Worm (Caenorhabditis elegans) whole organism, L1 larva: Measurements from ENCODE around the gene lipl-7.

Experiments used
- dpl-1 ChIP-seq, 3 experiments: fragments of 150-350 bp in 2 of 3; sonication (generic microtip) in 1 of 3; optimal IDR thresholded peaks; 2 replicates each; lab custom pipeline; 2014 to 2017; ENCODE audit warnings: missing biosample characterization in 3 of 3, missing genetic modification characterization in 3 of 3, missing genetic modification reagents in 3 of 3
- isw-1 ChIP-seq: fragments of 200-800 bp; sonication (Bioruptor generic); IDR thresholded peaks from 2 replicates; pipeline ENCODE4 v1.3.6; 2022; ENCODE audit warnings: missing genetic modification characterization, missing compliant biosample characterization
- nhr-28 ChIP-seq: fragments of 150-350 bp; optimal IDR thresholded peaks from 2 replicates; lab custom pipeline; 2014; ENCODE audit warnings: missing biosample characterization, missing genetic modification characterization
- skn-1 ChIP-seq: fragments of 150-350 bp; optimal IDR thresholded peaks from 2 replicates; lab custom pipeline; 2014; ENCODE audit warnings: missing biosample characterization, missing genetic modification characterization

- TF ChIP-seq isw-1 (GFP tag; lab: Robert Waterston, UW) (no peak), dpl-1 (GFP tag; optimal IDR thresholded peaks at IDR 0.05; lab: Kevin White, UChicago) (no peak), nhr-28 (tag; lab: Kevin White, UChicago) (no peak), skn-1 (no peak)
Measured at ce11 chrIV:10288575-10288974, 47.0 kb upstream of the lipl-7 start.
